Worm (Caenorhabditis elegans) whole organism, mixed stage, embryonic: ENCODE data around the gene K01A12.3.

Source experiments
- bed-3 ChIP-seq: fragments of 200-800 bp; sonication (Bioruptor generic); optimal IDR thresholded peaks from 3 replicates; lab custom pipeline; 2018; ENCODE audit warnings: mild to moderate bottlenecking, missing genetic modification characterization, moderate library complexity, missing compliant biosample characterization
- blmp-1 ChIP-seq: fragments of 150-350 bp; optimal IDR thresholded peaks from 2 replicates; lab custom pipeline; 2014; ENCODE audit warnings: missing biosample characterization, missing genetic modification characterization
- ceh-39 ChIP-seq: fragments of 150-350 bp; optimal IDR thresholded peaks from 2 replicates; lab custom pipeline; 2014; ENCODE audit warnings: missing biosample characterization, missing genetic modification characterization
- ceh-43 ChIP-seq: fragments of 200-800 bp; sonication (Bioruptor generic); optimal IDR thresholded peaks from 2 replicates; lab custom pipeline; 2018; ENCODE audit warnings: mild to moderate bottlenecking, missing genetic modification characterization, moderate library complexity, missing compliant biosample characterization
- ceh-83 ChIP-seq: fragments of 200-800 bp; sonication (Bioruptor generic); optimal IDR thresholded peaks from 2 replicates; lab custom pipeline; 2018; ENCODE audit warnings: mild to moderate bottlenecking, missing genetic modification characterization, missing compliant biosample characterization
- ces-1 ChIP-seq: fragments of 150-350 bp; optimal IDR thresholded peaks from 2 replicates; lab custom pipeline; 2014; ENCODE audit warnings: missing biosample characterization, missing genetic modification reagents, missing genetic modification characterization
- drap-1 ChIP-seq: fragments of 200-800 bp; sonication (Bioruptor generic); optimal IDR thresholded peaks from 3 replicates; lab custom pipeline; 2018; ENCODE audit warnings: mild to moderate bottlenecking, missing genetic modification characterization, missing compliant biosample characterization
- elt-1 ChIP-seq: sonication (generic microtip); optimal IDR thresholded peaks from 2 replicates; lab custom pipeline; 2017; ENCODE audit warnings: missing genetic modification characterization, mild to moderate bottlenecking, missing compliant biosample characterization, antibody characterized with exemption, moderate library complexity, borderline replicate concordance; ENCODE audit not compliant: insufficient read depth
- flh-1 ChIP-seq: fragments of 200-800 bp; sonication (Bioruptor generic); optimal IDR thresholded peaks from 2 replicates; lab custom pipeline; 2018; ENCODE audit warnings: mild to moderate bottlenecking, missing genetic modification characterization, moderate library complexity, missing compliant biosample characterization
- ham-2 ChIP-seq: fragments of 200-800 bp; sonication (Bioruptor generic); optimal IDR thresholded peaks from 2 replicates; lab custom pipeline; 2018; ENCODE audit warnings: mild to moderate bottlenecking, missing genetic modification characterization, missing compliant biosample characterization
- hlh-1 ChIP-seq: fragments of 150-350 bp; optimal IDR thresholded peaks from 2 replicates; lab custom pipeline; 2014; ENCODE audit warnings: missing biosample characterization, missing genetic modification reagents, missing genetic modification characterization
- lin-13 ChIP-seq: fragments of 150-350 bp; optimal IDR thresholded peaks from 2 replicates; lab custom pipeline; 2014; ENCODE audit warnings: missing biosample characterization, missing genetic modification characterization
- lin-32 ChIP-seq: fragments of 200-800 bp; sonication (Bioruptor generic); optimal IDR thresholded peaks from 2 replicates; lab custom pipeline; 2018; ENCODE audit warnings: mild to moderate bottlenecking, missing genetic modification characterization, missing compliant biosample characterization
- mep-1 ChIP-seq: fragments of 150-350 bp; optimal IDR thresholded peaks from 2 replicates; lab custom pipeline; 2017; ENCODE audit warnings: missing biosample characterization, missing genetic modification reagents, missing genetic modification characterization, inconsistent platforms
- mls-2 ChIP-seq: sonication (generic microtip); optimal IDR thresholded peaks from 2 replicates; lab custom pipeline; 2016; ENCODE audit warnings: mild to moderate bottlenecking, missing genetic modification characterization, moderate library complexity, missing compliant biosample characterization
- nhr-12 ChIP-seq: fragments of 150-350 bp; optimal IDR thresholded peaks from 2 replicates; lab custom pipeline; 2014; ENCODE audit warnings: missing biosample characterization, missing genetic modification characterization
- nhr-2 ChIP-seq: fragments of 150-350 bp; optimal IDR thresholded peaks from 2 replicates; lab custom pipeline; 2014; ENCODE audit warnings: missing biosample characterization, missing genetic modification characterization
- nhr-237 ChIP-seq: fragments of 150-350 bp; optimal IDR thresholded peaks from 2 replicates; lab custom pipeline; 2014; ENCODE audit warnings: missing biosample characterization, missing genetic modification characterization
- nhr-28 ChIP-seq: fragments of 150-350 bp; optimal IDR thresholded peaks from 2 replicates; lab custom pipeline; 2014; ENCODE audit warnings: missing biosample characterization, missing genetic modification characterization
- nhr-76 ChIP-seq: sonication (generic microtip); optimal IDR thresholded peaks from 2 replicates; lab custom pipeline; 2017; ENCODE audit warnings: missing biosample characterization, missing genetic modification characterization
- pha-4 ChIP-seq: fragments of 150-350 bp; optimal IDR thresholded peaks from 2 replicates; lab custom pipeline; 2018; ENCODE audit warnings: missing biosample characterization, missing genetic modification reagents, missing genetic modification characterization
- sem-2 ChIP-seq: fragments of 200-800 bp; sonication (Bioruptor generic); optimal IDR thresholded peaks from 2 replicates; lab custom pipeline; 2018; ENCODE audit warnings: mild to moderate bottlenecking, missing genetic modification characterization, missing compliant biosample characterization
- snpc-4 ChIP-seq: fragments of 150-350 bp; optimal IDR thresholded peaks from 2 replicates; lab custom pipeline; 2014; ENCODE audit warnings: missing biosample characterization, missing genetic modification characterization
- sptf-1 ChIP-seq: sonication (generic microtip); optimal IDR thresholded peaks from 2 replicates; lab custom pipeline; 2017; ENCODE audit warnings: mild to moderate bottlenecking, missing genetic modification characterization, moderate library complexity, missing compliant biosample characterization
- tbx-8 ChIP-seq: fragments of 200-800 bp; sonication (Bioruptor generic); optimal IDR thresholded peaks from 2 replicates; lab custom pipeline; 2018; ENCODE audit warnings: mild to moderate bottlenecking, missing genetic modification characterization, moderate library complexity, missing compliant biosample characterization
- unc-39 ChIP-seq: fragments of 150-350 bp; optimal IDR thresholded peaks from 2 replicates; lab custom pipeline; 2014; ENCODE audit warnings: missing biosample characterization, missing genetic modification characterization
- unc-62 ChIP-seq: fragments of 150-350 bp; optimal IDR thresholded peaks from 2 replicates; lab custom pipeline; 2014; ENCODE audit warnings: missing biosample characterization, missing genetic modification reagents, missing genetic modification characterization
- zip-8 ChIP-seq: fragments of 150-350 bp; optimal IDR thresholded peaks from 2 replicates; lab custom pipeline; 2014; ENCODE audit warnings: missing biosample characterization, missing genetic modification characterization

Gene K01A12.3

ce11 chrX:8599725-8600124 lies 25.3 kb downstream of the K01A12.3 start:
- no peak for TF ChIP-seq tbx-8
- no peak for TF ChIP-seq bed-3
- TF ChIP-seq ces-1 = peak; percentile 12
- TF ChIP-seq nhr-76 (tag; lab: Kevin White, UChicago) = no peak
- TF ChIP-seq nhr-12 (tag; lab: Kevin White, UChicago) = no peak
- TF ChIP-seq mls-2 (tag; lab: Kevin White, UChicago) = peak; percentile 30
- no peak for TF ChIP-seq ceh-83 (GFP tag; lab: Kevin White, UChicago)

ce11 chrX:8598491-8598890 lies 26.5 kb downstream of the K01A12.3 start:
- TF ChIP-seq flh-1 (GFP tag; lab: Kevin White, UChicago) (no peak), lin-13 (tag; lab: Kevin White, UChicago) (no peak), sptf-1 (no peak), nhr-76 (tag; lab: Kevin White, UChicago) (no peak), blmp-1 (tag; lab: Kevin White, UChicago) (no peak), bed-3 (no peak), elt-1 (tag; lab: Kevin White, UChicago) (no peak), ham-2 (no peak), mls-2 (tag; lab: Kevin White, UChicago) (no peak), unc-62 (no peak), pha-4 (no peak)

ce11 chrX:8597647-8598046 lies 27.3 kb downstream of the K01A12.3 start, which contains the start of gene F18E9.7:
TSS of gene F18E9.7 (minus strand) at chrX:8597747.
- TF ChIP-seq nhr-28 (tag; lab: Kevin White, UChicago) (no peak), mep-1 (tag; lab: Kevin White, UChicago) (no peak), ces-1 (no peak), unc-39 (tag; lab: Kevin White, UChicago) (no peak), hlh-1 (tag; lab: Kevin White, UChicago) (no peak), ceh-43 (GFP tag; lab: Kevin White, UChicago) (no peak), elt-1 (tag; lab: Kevin White, UChicago) (no peak), tbx-8 (no peak), ceh-83 (GFP tag; lab: Kevin White, UChicago) (no peak), nhr-2 (tag; lab: Kevin White, UChicago) (no peak)

ce11 chrX:8592881-8593280 lies 32.1 kb downstream of the K01A12.3 start, which contains the start of gene nlp-7:
TSS of gene nlp-7 (plus strand) at chrX:8593181.
- no peak for TF ChIP-seq flh-1 (GFP tag; lab: Kevin White, UChicago)
- TF ChIP-seq nhr-28 (tag; lab: Kevin White, UChicago) = no peak
- TF ChIP-seq ceh-83 (GFP tag; lab: Kevin White, UChicago) = no peak
- no peak for TF ChIP-seq ceh-39 (tag; lab: Kevin White, UChicago)
- no peak for TF ChIP-seq lin-32 (GFP tag; lab: Kevin White, UChicago)
- TF ChIP-seq mls-2 (tag; lab: Kevin White, UChicago) = no peak
- no peak for TF ChIP-seq blmp-1 (tag; lab: Kevin White, UChicago)
- TF ChIP-seq nhr-2 (tag; lab: Kevin White, UChicago) = no peak
- no peak for TF ChIP-seq nhr-12 (tag; lab: Kevin White, UChicago)
- no peak for TF ChIP-seq nhr-76 (tag; lab: Kevin White, UChicago)
- no peak for TF ChIP-seq tbx-8

- no peak for TF ChIP-seq nhr-12 (tag; lab: Kevin White, UChicago)
- no peak for TF ChIP-seq zip-8 (tag; lab: Kevin White, UChicago)
- TF ChIP-seq nhr-76 (tag; lab: Kevin White, UChicago) = no peak
These were observed 39.2 kb downstream of the K01A12.3 start, which contains the start of gene F18E9.3 for ce11 chrX:8585837-8586236. TSS of gene F18E9.3 (plus strand) at chrX:8586147.

ce11 chrX:8584825-8585384 lies 40.1 kb downstream of the K01A12.3 start:
- TF ChIP-seq ham-2 (no peak), nhr-237 (tag; lab: Kevin White, UChicago) (no peak), pha-4 (no peak), elt-1 (tag; lab: Kevin White, UChicago) (no peak), ceh-43 (GFP tag; lab: Kevin White, UChicago) (no peak), unc-62 (no peak), nhr-12 (tag; lab: Kevin White, UChicago) (no peak), sem-2 (no peak), drap-1 (GFP tag; lab: Kevin White, UChicago) (no peak), unc-39 (tag; lab: Kevin White, UChicago) (no peak), zip-8 (tag; lab: Kevin White, UChicago) (no peak), nhr-2 (tag; lab: Kevin White, UChicago) (no peak), snpc-4 (tag; lab: Kevin White, UChicago) (no peak)
